Worm (Caenorhabditis elegans) whole organism, L4/young adult: ENCODE measurements around the gene msa-1.

ENCODE experiments used
- W03F9.2 ChIP-seq: fragments of 150-350 bp; optimal IDR thresholded peaks from 2 replicates; lab custom pipeline; 2014; ENCODE audit warnings: missing biosample characterization, missing genetic modification characterization
- dao-5 ChIP-seq: sonication (generic microtip); optimal IDR thresholded peaks from 2 replicates; lab custom pipeline; 2016; ENCODE audit warnings: missing genotype, missing genetic modification characterization, moderate library complexity, missing compliant biosample characterization
- him-1 ChIP-seq: sonication (generic microtip); optimal IDR thresholded peaks from 2 replicates; lab custom pipeline; 2016; ENCODE audit warnings: missing genotype, missing genetic modification reagents, missing genetic modification characterization, missing compliant biosample characterization

The msa-1 gene

DNA sequence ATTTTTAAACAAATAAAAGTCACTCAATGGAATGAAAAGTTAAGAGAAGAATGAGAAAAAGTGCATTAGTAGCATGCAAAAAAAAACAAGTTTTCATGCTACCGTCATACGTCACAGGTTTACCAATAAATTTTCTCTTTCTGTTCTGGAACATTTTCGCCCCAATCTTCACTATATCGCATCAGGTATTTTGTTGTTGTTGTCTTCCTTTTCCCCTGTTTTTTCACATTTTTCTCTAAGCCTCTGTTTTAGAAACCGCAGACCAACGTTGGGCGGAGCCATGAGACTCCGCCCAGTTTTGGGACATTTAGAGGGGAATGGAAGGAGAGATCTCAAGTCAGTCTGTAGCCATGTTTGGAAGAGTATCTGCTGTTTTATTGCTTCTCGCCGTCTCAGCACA, at the start of gene msa-1:
Gene msa-1, plus strand, starts transcription at position 301 of the 400 bp plus-strand sequence.
- TF ChIP-seq W03F9.2 (tag; lab: Kevin White, UChicago): no peak
- TF ChIP-seq dao-5: no peak
- TF ChIP-seq him-1 (tag; lab: Kevin White, UChicago): no peak

DNA sequence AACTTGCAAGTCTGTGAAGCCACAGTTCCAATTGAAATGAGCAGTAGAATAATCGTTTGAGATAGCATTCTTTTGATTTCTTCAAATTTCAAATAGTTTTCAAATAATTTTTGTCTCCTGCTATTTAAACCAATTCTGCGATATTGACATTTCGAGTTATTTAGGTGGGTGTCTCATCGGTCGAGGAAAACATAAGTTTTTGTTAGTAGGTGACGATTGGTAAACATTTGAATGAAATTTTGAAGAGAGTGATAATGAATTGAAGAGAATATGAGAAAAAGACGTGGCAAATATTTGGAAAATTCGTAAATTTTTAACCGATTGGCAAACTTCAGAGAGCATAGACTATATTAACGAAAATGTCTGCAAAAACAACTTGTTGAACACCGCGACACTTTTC, 48.0 kb upstream of the msa-1 start, which contains the start of gene Y73F4A.3:
Gene Y73F4A.3, minus strand, starts transcription at position 101 of the 400 bp plus-strand sequence.
- TF ChIP-seq dao-5 (no peak), him-1 (tag; lab: Kevin White, UChicago) (no peak), W03F9.2 (tag; lab: Kevin White, UChicago) (no peak)

DNA sequence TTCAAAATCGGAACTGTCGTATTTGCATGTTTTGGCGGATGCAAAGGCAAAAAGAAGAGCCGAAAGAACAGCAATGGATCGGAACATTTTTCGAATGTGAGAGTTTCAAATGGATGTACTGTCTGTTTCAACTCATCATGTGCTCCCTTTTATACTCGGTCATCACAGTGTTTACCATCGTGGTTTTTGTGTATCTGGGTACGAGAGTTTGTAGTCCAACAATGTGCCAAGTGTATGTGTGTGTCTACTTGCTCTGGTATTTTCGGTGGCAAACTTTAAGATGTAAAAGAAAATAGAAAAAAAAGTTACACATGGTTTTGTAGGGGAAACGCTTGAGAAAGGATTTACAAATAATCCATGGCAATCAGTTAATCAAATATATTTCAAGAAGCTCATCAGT, 45.2 kb upstream of the msa-1 start, which contains the start of gene Y73F4A.2:
Gene Y73F4A.2, minus strand, starts transcription at position 124 of the 400 bp plus-strand sequence.
- TF ChIP-seq W03F9.2 (tag; lab: Kevin White, UChicago) (no peak), him-1 (tag; lab: Kevin White, UChicago) (no peak), dao-5 (no peak)

DNA sequence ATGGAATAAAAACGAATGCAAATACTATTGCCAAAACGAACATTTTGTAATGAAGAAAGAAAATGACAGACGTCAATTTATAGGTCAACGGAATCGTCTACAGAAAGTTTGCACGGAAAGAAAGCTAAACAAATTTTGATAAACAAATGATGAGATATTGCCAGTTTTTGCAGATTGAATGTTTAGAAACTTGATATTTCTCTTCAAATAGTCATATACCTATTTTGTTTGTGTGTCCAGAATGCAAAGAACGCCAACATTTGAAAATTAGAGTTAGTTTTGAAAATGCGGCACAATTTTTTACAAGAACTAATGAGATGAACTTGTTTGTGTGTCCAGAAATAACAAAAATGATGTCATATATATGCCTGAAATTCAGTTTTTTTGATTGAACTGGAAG, 43.1 kb upstream of the msa-1 start, which contains the start of gene Y73F4A.1:
Gene Y73F4A.1, minus strand, starts transcription at position 101 of the 400 bp plus-strand sequence.
- TF ChIP-seq him-1 (tag; lab: Kevin White, UChicago): no peak
- TF ChIP-seq W03F9.2 (tag; lab: Kevin White, UChicago): no peak
- no peak for TF ChIP-seq dao-5

DNA sequence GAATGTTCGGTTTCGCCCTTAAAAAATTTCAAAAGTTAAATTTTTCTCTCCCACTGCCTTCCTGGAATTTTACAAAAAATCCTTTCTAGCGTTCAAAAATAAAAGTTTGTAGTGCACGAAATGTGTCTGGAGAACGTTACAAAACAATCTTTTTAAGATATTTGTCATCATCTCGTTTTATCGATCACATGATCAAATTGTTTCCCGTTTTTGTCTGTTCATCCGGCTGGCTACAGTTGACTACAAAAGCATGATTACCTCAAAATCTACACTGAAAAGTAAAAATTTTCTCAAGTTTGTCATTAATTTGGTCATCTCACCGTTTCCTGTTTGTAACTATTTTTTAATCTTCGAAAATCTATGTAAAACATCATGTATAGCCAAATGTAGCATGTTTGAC, 37.4 kb upstream of the msa-1 start:
- no peak for TF ChIP-seq him-1 (tag; lab: Kevin White, UChicago)
- TF ChIP-seq dao-5: no peak
- no peak for TF ChIP-seq W03F9.2 (tag; lab: Kevin White, UChicago)

DNA sequence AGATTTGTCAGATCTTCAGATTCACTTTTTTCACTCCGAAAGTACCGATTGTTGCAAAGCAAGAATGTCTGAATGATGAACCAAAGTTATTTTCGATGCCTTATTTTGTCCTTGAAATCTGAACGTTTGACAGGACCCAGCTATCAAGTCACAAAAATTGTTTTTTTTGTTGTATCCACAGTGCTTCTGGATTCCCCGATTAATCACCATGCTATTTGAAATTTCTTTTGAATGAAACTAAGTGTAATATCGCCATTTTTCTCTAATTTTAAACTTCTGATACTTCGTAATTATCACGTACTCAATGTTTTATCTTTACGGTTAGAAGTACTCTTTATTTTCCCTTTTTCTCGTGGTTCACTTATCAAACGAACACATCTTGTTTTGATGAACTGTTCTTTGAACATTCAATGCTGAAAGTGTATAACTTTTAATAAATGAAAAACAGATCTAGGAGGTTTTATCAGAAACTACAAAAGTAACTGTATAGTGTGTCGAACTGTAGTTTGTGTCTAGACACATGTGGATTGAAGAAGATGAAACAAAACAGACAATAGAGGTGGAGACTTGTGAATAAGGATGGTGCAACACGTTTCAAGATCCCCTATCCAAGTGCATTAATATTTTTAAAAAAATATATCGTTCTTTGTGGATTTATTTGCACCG, 36.8 kb upstream of the msa-1 start:
- no peak for TF ChIP-seq W03F9.2 (tag; lab: Kevin White, UChicago)
- TF ChIP-seq dao-5: no peak
- no peak for TF ChIP-seq him-1 (tag; lab: Kevin White, UChicago)

DNA sequence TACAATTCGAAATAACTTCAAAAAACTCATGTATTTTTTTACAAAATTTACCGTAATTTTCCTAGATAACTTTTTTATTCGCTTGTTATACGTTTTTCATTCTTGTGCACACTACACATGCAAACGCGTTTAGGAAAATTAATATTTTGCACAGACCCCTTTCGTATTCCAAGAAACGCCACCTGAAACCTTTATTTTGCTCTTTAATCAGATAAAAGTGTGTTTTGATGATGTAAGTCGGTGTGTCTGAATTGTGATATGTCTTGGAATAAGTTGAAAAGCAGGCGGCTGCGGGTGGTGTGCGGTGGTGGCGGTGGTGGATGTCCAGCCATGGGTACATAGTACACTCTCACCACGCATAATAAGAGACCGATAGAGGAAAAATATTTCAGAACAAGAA, 35.0 kb upstream of the msa-1 start:
- TF ChIP-seq W03F9.2 (tag; lab: Kevin White, UChicago): no peak
- TF ChIP-seq dao-5: no peak
- no peak for TF ChIP-seq him-1 (tag; lab: Kevin White, UChicago)

DNA sequence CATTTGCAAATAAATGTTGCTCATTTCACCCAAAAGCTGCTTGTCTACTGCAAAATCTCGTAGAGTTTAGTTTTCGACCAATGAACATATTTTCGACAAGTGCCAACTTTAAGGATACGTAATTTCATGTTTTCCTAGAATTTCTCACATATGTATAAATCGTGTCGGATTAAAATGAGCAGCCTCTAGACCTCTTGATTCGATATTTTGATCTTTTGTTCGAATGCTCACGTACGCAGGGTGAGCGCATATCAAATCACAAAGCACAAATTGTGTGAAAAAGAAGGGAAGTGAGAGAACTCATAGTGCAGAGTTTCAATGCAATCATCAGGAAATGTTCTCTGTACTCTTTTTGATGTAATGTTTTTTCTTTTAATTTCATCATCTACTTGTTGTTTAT, 24.9 kb upstream of the msa-1 start:
- no peak for TF ChIP-seq him-1 (tag; lab: Kevin White, UChicago)
- no peak for TF ChIP-seq dao-5

DNA sequence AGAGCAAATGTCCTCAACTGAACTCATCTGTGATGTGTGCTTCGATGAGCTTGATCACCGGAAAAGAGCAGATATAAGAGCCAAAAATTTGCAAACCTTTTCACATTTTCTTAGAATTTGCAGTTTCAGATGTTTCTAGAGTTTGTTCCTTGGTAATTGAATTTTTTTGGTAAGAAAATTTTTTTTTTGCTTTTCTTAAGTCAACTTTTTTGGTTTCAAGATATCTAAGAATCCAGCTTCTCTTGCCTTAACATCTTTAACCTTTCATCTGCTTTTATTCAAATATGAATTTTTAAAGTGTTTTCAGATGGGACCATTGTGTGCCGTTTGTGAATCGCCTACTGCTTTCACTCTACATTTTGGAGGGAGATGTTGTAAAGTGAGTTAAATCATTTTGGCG, 18.7 kb upstream of the msa-1 start, which contains the start of gene nhr-11:
Gene nhr-11, plus strand, starts transcription at position 301 of the 400 bp plus-strand sequence.
- TF ChIP-seq dao-5: no peak
- no peak for TF ChIP-seq W03F9.2 (tag; lab: Kevin White, UChicago)
- no peak for TF ChIP-seq him-1 (tag; lab: Kevin White, UChicago)

DNA sequence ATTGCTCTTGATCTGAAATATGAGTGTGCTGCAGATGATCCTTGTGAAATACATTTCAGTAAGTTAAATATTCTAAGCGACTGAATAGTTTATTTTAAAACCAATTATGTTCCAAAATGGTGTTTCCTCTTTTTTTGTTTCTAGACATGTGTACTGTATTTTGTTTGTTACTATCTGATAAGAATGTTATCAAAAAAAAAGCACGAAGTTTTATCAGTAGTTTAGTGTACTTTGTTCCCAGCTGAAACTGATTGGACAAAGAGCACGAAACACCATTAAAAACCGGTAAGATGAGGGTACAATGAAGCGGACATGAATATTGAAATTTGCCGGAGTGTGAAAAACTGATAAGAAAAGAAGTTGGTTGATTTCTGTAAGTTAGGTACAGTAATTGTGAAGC, 18.2 kb upstream of the msa-1 start:
- TF ChIP-seq dao-5 (no peak), W03F9.2 (tag; lab: Kevin White, UChicago) (no peak), him-1 (tag; lab: Kevin White, UChicago) (no peak)

DNA sequence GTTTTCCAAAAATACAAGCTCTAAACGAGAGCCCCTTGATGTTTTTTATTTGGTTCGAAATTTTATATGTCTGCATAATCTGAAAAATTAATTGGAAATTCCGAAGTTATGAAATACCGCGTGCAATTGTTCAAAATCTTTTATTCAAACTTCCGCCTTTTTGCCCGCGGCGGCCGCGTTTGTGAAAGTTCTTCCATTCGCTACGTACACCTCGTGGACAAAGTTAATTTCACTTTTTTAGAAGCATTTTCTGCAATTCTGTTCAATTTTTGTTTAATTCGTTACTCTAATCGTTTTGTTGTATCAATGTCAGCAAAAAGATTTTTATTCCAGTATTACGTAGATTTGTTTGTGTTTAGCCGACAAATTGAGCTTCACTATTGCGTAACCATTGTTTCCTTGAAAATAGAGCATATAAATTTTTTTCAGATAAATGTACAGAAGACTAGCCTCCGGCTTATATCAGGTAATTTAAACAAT, 14.1 kb upstream of the msa-1 start, which contains the start of gene mppb-1:
Gene mppb-1, plus strand, starts transcription at position 430 of the 480 bp plus-strand sequence.
- TF ChIP-seq W03F9.2 (tag; lab: Kevin White, UChicago) (peak; percentile 72), dao-5 (no peak), him-1 (tag; lab: Kevin White, UChicago) (peak; percentile 66)

DNA sequence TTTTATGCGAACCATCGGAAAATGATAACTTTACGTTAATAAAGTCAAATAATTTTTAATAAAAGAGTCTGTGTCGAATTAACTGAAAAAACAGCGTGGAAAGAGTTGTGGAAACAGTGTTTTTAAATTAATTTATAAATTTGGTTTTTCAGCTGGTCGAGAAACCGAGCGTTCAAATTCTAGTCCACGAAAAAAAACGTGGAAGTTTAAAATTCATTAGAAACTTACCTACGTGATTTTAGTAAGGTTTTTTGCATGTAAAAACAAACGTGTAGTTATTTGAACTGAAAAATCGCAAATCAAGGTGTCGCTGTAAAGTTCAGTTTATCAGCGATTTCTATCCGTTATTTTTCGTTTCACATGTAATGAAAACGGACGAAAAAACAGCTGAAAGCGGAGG, 9.9 kb upstream of the msa-1 start, which contains the start of gene mans-4:
Gene mans-4, minus strand, starts transcription at position 101 of the 400 bp plus-strand sequence.
- TF ChIP-seq him-1 (tag; lab: Kevin White, UChicago): no peak
- no peak for TF ChIP-seq dao-5
- no peak for TF ChIP-seq W03F9.2 (tag; lab: Kevin White, UChicago)

DNA sequence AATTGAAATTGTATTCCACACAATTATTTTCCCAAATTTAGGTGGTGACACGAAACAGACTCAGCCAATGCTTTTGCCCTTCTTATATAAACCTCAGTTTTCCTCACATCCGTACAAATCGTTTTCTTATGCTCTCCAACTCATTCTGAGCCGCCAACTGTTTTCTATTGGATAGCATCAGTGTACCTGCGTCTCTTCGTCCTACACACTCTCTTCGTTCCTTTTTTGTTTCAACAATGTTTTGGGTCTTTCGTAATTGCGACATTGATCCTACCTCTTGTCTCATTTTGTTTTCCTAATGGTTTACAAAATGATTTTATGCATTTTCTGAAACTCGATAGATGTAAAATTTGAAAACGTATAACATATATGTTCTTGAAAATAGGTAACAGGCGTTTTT, 9.1 kb upstream of the msa-1 start:
- no peak for TF ChIP-seq him-1 (tag; lab: Kevin White, UChicago)
- TF ChIP-seq W03F9.2 (tag; lab: Kevin White, UChicago): no peak
- no peak for TF ChIP-seq dao-5

DNA sequence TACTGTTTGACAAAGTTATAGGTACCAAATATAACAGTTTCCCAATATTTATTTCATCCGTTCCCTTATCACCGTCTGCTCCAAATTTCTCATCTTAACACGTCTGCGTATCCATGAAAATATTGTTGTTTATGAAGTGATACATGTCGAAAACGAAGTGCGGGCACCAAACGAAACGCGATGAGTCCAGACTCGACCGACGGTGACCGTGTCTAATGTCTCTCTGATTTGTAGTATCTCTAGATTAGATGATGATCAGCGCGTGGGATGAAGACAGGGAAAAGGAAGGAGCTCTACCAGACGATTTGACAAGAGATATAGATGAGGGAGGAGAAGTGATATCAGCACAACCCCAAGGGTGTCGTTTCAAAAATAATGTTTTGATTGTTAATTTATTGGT, 8.2 kb upstream of the msa-1 start:
- no peak for TF ChIP-seq him-1 (tag; lab: Kevin White, UChicago)
- TF ChIP-seq W03F9.2 (tag; lab: Kevin White, UChicago): no peak
- TF ChIP-seq dao-5: no peak
